Fruit fly (Drosophila melanogaster): ENCODE data around the gene Naa30B.

Gene Naa30B

DNA sequence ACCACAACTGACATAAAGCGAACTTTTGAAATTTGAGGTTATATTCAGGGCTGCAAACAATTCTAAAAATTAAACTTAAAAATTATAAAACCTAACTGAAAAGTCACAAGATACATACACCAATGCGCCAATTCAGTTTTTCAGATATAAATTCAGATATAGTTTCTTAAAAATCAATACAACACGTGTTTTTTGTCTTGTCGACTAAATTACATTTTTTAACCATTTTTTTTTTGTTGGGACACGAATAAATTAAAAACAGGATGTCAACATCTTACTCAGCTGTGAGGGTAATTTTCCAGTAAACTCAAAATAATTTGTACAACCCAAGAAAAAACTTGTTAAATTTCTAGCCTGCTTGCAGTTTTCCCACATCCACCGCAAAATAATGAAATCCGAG, 34.1 kb downstream of the Naa30B start, which contains the start of gene SA2:
Gene SA2 (minus strand): TSS at position 101 of the 400 bp plus-strand sequence.
- TF ChIP-seq CG9139 (GFP tag; optimal IDR thresholded peaks at IDR 0.05) (no peak), lz (GFP tag; optimal IDR thresholded peaks at IDR 0.05) (no peak), Hr39 (GFP tag; optimal IDR thresholded peaks at IDR 0.05) (no peak), topi (GFP tag; optimal IDR thresholded peaks at IDR 0.05) (no peak), dsx (GFP tag; optimal IDR thresholded peaks at IDR 0.05; ENCODE audit: poor library complexity, severe bottlenecking) (no peak), CG32006 (GFP tag; optimal IDR thresholded peaks at IDR 0.05) (no peak), fd85E (GFP tag; optimal IDR thresholded peaks at IDR 0.05) (no peak), CG6276 (GFP tag; optimal IDR thresholded peaks at IDR 0.05) (no peak), CG8319 (GFP tag; optimal IDR thresholded peaks at IDR 0.05) (no peak), vri (GFP tag; optimal IDR thresholded peaks at IDR 0.05) (no peak)

- TF ChIP-seq CG8632 (GFP tag; optimal IDR thresholded peaks at IDR 0.05) (no peak), fkh (GFP tag; optimal IDR thresholded peaks at IDR 0.05) (peak; percentile 28), Blimp-1 (GFP tag; optimal IDR thresholded peaks at IDR 0.05) (no peak), CG32006 (GFP tag; optimal IDR thresholded peaks at IDR 0.05) (no peak), svp (GFP tag) (no peak), Lpt (GFP tag; optimal IDR thresholded peaks at IDR 0.05) (no peak), esn (GFP tag; optimal IDR thresholded peaks at IDR 0.05) (no peak)
Measured at dm6 chr3L:1431489-1432053, 40.3 kb downstream of the Naa30B start.

dm6 chr3L:1424488-1424887, 47.4 kb downstream of the Naa30B start:
- no peak for TF ChIP-seq pdm3 (GFP tag; optimal IDR thresholded peaks at IDR 0.05)
- no peak for TF ChIP-seq CG34406 (GFP tag; optimal IDR thresholded peaks at IDR 0.05)
- peak; percentile 42 for TF ChIP-seq Eip78C (GFP tag)

DNA sequence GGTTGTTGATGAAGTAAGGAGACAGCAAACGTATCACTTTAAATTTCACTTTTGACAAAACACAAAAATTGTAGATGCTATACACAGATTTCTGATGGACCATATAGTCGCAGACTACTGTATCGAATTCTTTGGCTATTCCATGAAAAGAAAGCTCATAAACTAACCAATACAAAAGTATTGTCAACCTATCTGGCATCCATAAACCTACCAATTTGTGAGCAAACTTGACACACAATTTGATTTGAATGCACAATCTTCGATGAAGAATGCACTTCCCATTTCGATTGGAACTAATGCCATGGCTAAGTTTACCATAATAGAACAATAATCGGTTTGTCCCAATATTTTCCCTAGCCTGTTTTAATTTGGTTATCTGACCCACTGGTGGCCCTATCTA, 48.5 kb downstream of the Naa30B start, which contains the start of gene CG9173:
Gene CG9173 (minus strand): TSS at position 101 of the 400 bp plus-strand sequence.
- TF ChIP-seq Sox15 (GFP tag; optimal IDR thresholded peaks at IDR 0.05), result no peak
- TF ChIP-seq CG3032 (tag; optimal IDR thresholded peaks at IDR 0.05), result no peak
- no peak for TF ChIP-seq Eip93F (GFP tag; optimal IDR thresholded peaks at IDR 0.05)
- no peak for TF ChIP-seq dsx (GFP tag; optimal IDR thresholded peaks at IDR 0.05; ENCODE audit: poor library complexity, severe bottlenecking)
- no peak for TF ChIP-seq svp (GFP tag)
- TF ChIP-seq cyc (GFP tag; optimal IDR thresholded peaks at IDR 0.05), result no peak
- no peak for TF ChIP-seq fd85E (GFP tag; optimal IDR thresholded peaks at IDR 0.05)
- no peak for TF ChIP-seq net (GFP tag; optimal IDR thresholded peaks at IDR 0.05)
- TF ChIP-seq CG10669 (GFP tag; optimal IDR thresholded peaks at IDR 0.05), result no peak
- no peak for TF ChIP-seq topi (GFP tag; optimal IDR thresholded peaks at IDR 0.05)
- no peak for TF ChIP-seq CG15336 (GFP tag; IDR thresholded peaks at IDR 0.05)
- TF ChIP-seq Smox (GFP tag; optimal IDR thresholded peaks at IDR 0.05), result no peak
- TF ChIP-seq fkh (GFP tag; optimal IDR thresholded peaks at IDR 0.05), result no peak
- no peak for TF ChIP-seq CG10631 (GFP tag; optimal IDR thresholded peaks at IDR 0.05)
- no peak for TF ChIP-seq CG9139 (GFP tag; optimal IDR thresholded peaks at IDR 0.05)
- TF ChIP-seq CG3919 (GFP tag; optimal IDR thresholded peaks at IDR 0.05), result no peak

DNA sequence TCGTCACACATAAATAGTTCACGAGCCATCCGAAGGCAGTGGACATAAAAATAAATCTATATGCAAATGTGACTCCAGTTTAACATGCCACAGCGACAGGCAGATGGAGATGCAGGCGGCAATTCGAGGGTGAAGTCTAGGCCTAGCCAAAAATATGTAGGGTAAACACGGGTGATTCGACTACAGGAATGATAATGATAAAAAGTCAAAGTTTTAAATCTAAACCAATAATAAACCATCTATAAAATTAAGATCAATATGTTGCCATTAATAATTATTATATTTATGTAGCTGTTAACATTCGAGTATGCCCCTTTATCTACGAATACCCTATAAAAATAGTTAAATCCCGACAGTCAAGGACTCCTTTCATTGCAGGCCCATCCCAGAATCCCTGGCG, 50.9 kb downstream of the Naa30B start:
- TF ChIP-seq achi (GFP tag; optimal IDR thresholded peaks at IDR 0.05) (peak; percentile 4), OdsH (GFP tag; optimal IDR thresholded peaks at IDR 0.05) (no peak), Smox (GFP tag; optimal IDR thresholded peaks at IDR 0.05) (no peak), Hr38 (GFP tag; optimal IDR thresholded peaks at IDR 0.05) (no peak), Sox102F (GFP tag; optimal IDR thresholded peaks at IDR 0.05) (no peak), CG10631 (GFP tag; optimal IDR thresholded peaks at IDR 0.05) (peak; percentile 13), Ets96B (tag; optimal IDR thresholded peaks at IDR 0.05) (peak; percentile 40), CG3032 (tag; optimal IDR thresholded peaks at IDR 0.05) (peak; percentile 29), CG6808 (GFP tag; optimal IDR thresholded peaks at IDR 0.05) (peak; percentile 2), Gug (GFP tag; IDR thresholded peaks at IDR 0.05) (no peak), spab (GFP tag; optimal IDR thresholded peaks at IDR 0.05) (peak; percentile 10), CG6276 (GFP tag; optimal IDR thresholded peaks at IDR 0.05) (no peak), Eip78C (GFP tag) (peak; percentile 60), CG3919 (GFP tag; optimal IDR thresholded peaks at IDR 0.05) (peak; percentile 16), Ets21C (GFP tag; optimal IDR thresholded peaks at IDR 0.05) (no peak)

Data from whole organism, prepupa.